Fruit fly (Drosophila melanogaster): ENCODE measurements around the gene Octbeta1R.

Gene Octbeta1R

DNA sequence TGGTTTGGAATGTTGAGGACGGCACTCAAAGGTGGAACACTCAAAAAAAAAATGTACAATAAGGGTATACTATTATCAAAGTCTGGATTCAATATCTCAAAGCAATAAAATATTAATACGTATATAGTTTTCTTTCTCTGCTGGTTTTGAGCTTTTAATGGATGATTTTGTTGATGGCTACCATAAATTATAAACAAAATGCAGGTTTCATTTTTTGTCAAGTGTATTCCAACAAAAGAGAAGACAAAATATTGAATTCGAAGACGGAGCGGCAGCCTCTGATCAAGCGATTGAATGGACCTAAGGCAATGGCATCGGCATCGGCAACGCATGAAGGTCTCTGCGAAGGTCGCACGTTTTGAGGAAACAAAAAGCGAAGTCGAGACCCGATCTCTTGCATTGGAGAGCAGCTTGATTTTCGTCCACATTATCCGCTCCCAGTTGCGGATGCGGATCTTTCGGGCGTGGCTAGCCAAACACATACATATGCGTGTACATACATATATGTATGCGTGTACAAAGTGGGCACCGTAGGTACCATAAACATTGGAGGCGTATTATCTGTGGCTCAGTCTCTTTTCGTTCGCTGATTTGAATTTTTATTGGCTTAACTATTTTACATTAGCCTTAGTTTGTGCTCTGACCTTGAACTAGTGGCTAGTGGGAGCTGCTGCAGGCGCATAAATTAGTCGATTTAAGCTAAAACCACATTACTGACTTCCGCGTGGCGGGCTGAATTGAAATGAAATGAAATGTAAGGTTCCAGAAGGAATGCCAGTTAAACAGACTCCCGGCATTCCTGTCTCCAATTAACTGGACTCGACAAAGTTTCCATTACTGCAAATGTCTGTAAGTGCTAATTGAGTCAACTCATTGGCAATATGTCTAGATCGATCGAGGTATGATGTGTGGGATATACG is 39.7 kb downstream of the Octbeta1R start (continued):
- TF ChIP-seq ems (GFP tag; optimal IDR thresholded peaks at IDR 0.05), result no peak
- TF ChIP-seq vvl (GFP tag; IDR thresholded peaks at IDR 0.05), result peak; percentile 64
- 0 out of 2 replicates have a peak, but pooled peaks have one; percentile 59 for TF ChIP-seq CG14441 (GFP tag; IDR thresholded peaks at IDR 0.05)
- TF ChIP-seq BEAF-32 (GFP tag; optimal IDR thresholded peaks at IDR 0.05), result no peak
- no peak for TF ChIP-seq CG14860 (GFP tag; IDR thresholded peaks at IDR 0.05; ENCODE audit: partially characterized antibody)
- no peak for TF ChIP-seq CG30431 (GFP tag; optimal IDR thresholded peaks at IDR 0.05)
- TF ChIP-seq CG8924 (tag; optimal IDR thresholded peaks at IDR 0.05), result peak; percentile 50
- no peak for TF ChIP-seq CG16863 (GFP tag; optimal IDR thresholded peaks at IDR 0.05)
- TF ChIP-seq pros (GFP tag; optimal IDR thresholded peaks at IDR 0.05), result peak; percentile 97
- no peak for TF ChIP-seq CG18619 (GFP tag; optimal IDR thresholded peaks at IDR 0.05)
- TF ChIP-seq maf-S (GFP tag; optimal IDR thresholded peaks at IDR 0.05), result no peak
- 0 out of 2 replicates have a peak, but pooled peaks have one; percentile 13 for TF ChIP-seq Drgx (GFP tag; IDR thresholded peaks at IDR 0.05)
- TF ChIP-seq CG2202 (tag; optimal IDR thresholded peaks at IDR 0.05), result no peak
- TF ChIP-seq CG13624 (GFP tag; optimal IDR thresholded peaks at IDR 0.05), result no peak
- TF ChIP-seq unpg (GFP tag; optimal IDR thresholded peaks at IDR 0.05), result peak; percentile 72
- peak; percentile 27 for TF ChIP-seq Meics (GFP tag; optimal IDR thresholded peaks at IDR 0.05)
- TF ChIP-seq CG6765 (GFP tag; optimal IDR thresholded peaks at IDR 0.05), result no peak
- TF ChIP-seq HLH3B (GFP tag; IDR thresholded peaks at IDR 0.05), result no peak
- TF ChIP-seq nau (GFP tag; optimal IDR thresholded peaks at IDR 0.05), result no peak
- peak; percentile 62; the same call in 1 of the 3 replicates for TF ChIP-seq ci (GFP tag; IDR thresholded peaks at IDR 0.05)
- TF ChIP-seq Xrp1 (GFP tag; IDR thresholded peaks at IDR 0.05), result peak; percentile 46; the same call in 1 of the 2 replicates
- TF ChIP-seq CG14014 (GFP tag; IDR thresholded peaks at IDR 0.05), result no peak
- no peak for TF ChIP-seq wek (GFP tag; optimal IDR thresholded peaks at IDR 0.05)
- no peak for TF ChIP-seq Myb (GFP tag; optimal IDR thresholded peaks at IDR 0.05)
- TF ChIP-seq nmo (GFP tag; optimal IDR thresholded peaks at IDR 0.05), result peak; percentile 36
- TF ChIP-seq Atf-2 (GFP tag; optimal IDR thresholded peaks at IDR 0.05), result no peak
- no peak for TF ChIP-seq hkb (optimal IDR thresholded peaks at IDR 0.05)
- TF ChIP-seq hkb (GFP tag; IDR thresholded peaks at IDR 0.05), result peak; percentile 77; the same call in 1 of the 2 replicates
- TF ChIP-seq CG11085 (GFP tag; IDR thresholded peaks at IDR 0.05), result no peak
- peak; percentile 37 for TF ChIP-seq CG10267 (tag; optimal IDR thresholded peaks at IDR 0.05)
- peak; percentile 5 for TF ChIP-seq Sox100B (GFP tag; optimal IDR thresholded peaks at IDR 0.05)
- 0 out of 2 replicates have a peak, but pooled peaks have one; percentile 13 for TF ChIP-seq CG11696 (GFP tag; IDR thresholded peaks at IDR 0.05)
- TF ChIP-seq salm (tag; optimal IDR thresholded peaks at IDR 0.05), result peak; percentile 12
- peak; percentile 67 for TF ChIP-seq CG6689 (GFP tag; IDR thresholded peaks at IDR 0.05)
- peak; percentile 39; the same call in 1 of the 3 replicates for TF ChIP-seq zfh1 (GFP tag; IDR thresholded peaks at IDR 0.05)
- TF ChIP-seq CG17359 (tag; optimal IDR thresholded peaks at IDR 0.05), result peak; percentile 59
- peak; percentile 55 for TF ChIP-seq CG12391 (tag; optimal IDR thresholded peaks at IDR 0.05)
- TF ChIP-seq CG3407 (GFP tag; optimal IDR thresholded peaks at IDR 0.05), result no peak
- no peak for TF ChIP-seq CG15696 (tag; optimal IDR thresholded peaks at IDR 0.05)
- TF ChIP-seq CG33557 (GFP tag; optimal IDR thresholded peaks at IDR 0.05), result no peak
- TF ChIP-seq H2.0 (GFP tag; IDR thresholded peaks at IDR 0.05), result 0 out of 2 replicates have a peak, but pooled peaks have one; percentile 9
- peak; percentile 28 for TF ChIP-seq bcd (GFP tag; optimal IDR thresholded peaks at IDR 0.05)
- no peak for TF ChIP-seq Dip2 (GFP tag; IDR thresholded peaks at IDR 0.05)
- TF ChIP-seq CG15601 (tag; optimal IDR thresholded peaks at IDR 0.05), result peak; percentile 20
- no peak for TF ChIP-seq CG17612 (GFP tag; IDR thresholded peaks at IDR 0.05)
- no peak for TF ChIP-seq CG31388 (GFP tag; optimal IDR thresholded peaks at IDR 0.05)
- peak; percentile 22 for TF ChIP-seq HHEX (GFP tag; optimal IDR thresholded peaks at IDR 0.05)
- peak; percentile 33 for TF ChIP-seq bab2 (GFP tag; optimal IDR thresholded peaks at IDR 0.05)
- peak; percentile 67 for TF ChIP-seq CG7839 (tag; optimal IDR thresholded peaks at IDR 0.05)
